Fruit fly (Drosophila melanogaster) whole organism, wandering third instar larva: ENCODE data around the gene Ubc7.

Experiments
- Abd-B ChIP-seq: fragments of >200 bp; optimal IDR thresholded peaks from 2 replicates; lab custom pipeline; 2017; ENCODE audit warnings: missing biosample characterization, missing genetic modification characterization
- CG32264 ChIP-seq: fragments of 200-800 bp; sonication (Bioruptor generic); optimal IDR thresholded peaks from 2 replicates; lab custom pipeline; 2016; ENCODE audit warnings: missing biosample characterization, missing genetic modification characterization
- CG9705 ChIP-seq: fragments of 200-800 bp; sonication (Bioruptor generic); optimal IDR thresholded peaks from 2 replicates; lab custom pipeline; 2018; ENCODE audit warnings: missing biosample characterization, mild to moderate bottlenecking, missing genetic modification characterization
- CrebA ChIP-seq: fragments of 200-800 bp; sonication (Bioruptor generic); optimal IDR thresholded peaks from 2 replicates; lab custom pipeline; 2016; ENCODE audit warnings: missing biosample characterization, mild to moderate bottlenecking, missing genetic modification characterization, borderline replicate concordance
- Dfd ChIP-seq: fragments of >200 bp; optimal IDR thresholded peaks from 2 replicates; lab custom pipeline; 2017; ENCODE audit warnings: missing biosample characterization, missing genetic modification characterization
- Dif ChIP-seq: fragments of 200-275, 200-300 bp; sonication (Bioruptor generic); optimal IDR thresholded peaks from 2 replicates; lab custom pipeline; 2018; ENCODE audit warnings: missing biosample characterization, missing genetic modification characterization; ENCODE audit not compliant: partially characterized antibody
- GATAd ChIP-seq: sonication (Bioruptor generic); optimal IDR thresholded peaks from 2 replicates; lab custom pipeline; 2016; ENCODE audit warnings: missing biosample characterization, missing genetic modification characterization
- HLH106 ChIP-seq: fragments of 200-800 bp; optimal IDR thresholded peaks from 3 replicates; lab custom pipeline; 2019; ENCODE audit warnings: missing biosample characterization, mild to moderate bottlenecking, missing genetic modification characterization, moderate library complexity
- Hnf4 ChIP-seq: fragments of 200-800 bp; sonication (Bioruptor generic); optimal IDR thresholded peaks from 2 replicates; lab custom pipeline; 2016; ENCODE audit warnings: missing biosample characterization, mild to moderate bottlenecking, missing genetic modification characterization
- Hr78 ChIP-seq: fragments of >200 bp; optimal IDR thresholded peaks from 2 replicates; lab custom pipeline; 2017; ENCODE audit warnings: missing biosample characterization, missing genetic modification characterization
- Hr83 ChIP-seq: fragments of 200-300 bp; sonication (Bioruptor generic); optimal IDR thresholded peaks from 2 replicates; lab custom pipeline; 2016; ENCODE audit warnings: missing biosample characterization, mild to moderate bottlenecking, missing genetic modification characterization, moderate library complexity; ENCODE audit not compliant: poor library complexity, severe bottlenecking
- Jra ChIP-seq: sonication (Bioruptor generic); optimal IDR thresholded peaks from 2 replicates; lab custom pipeline; 2016; ENCODE audit warnings: missing biosample characterization, missing genetic modification characterization
- Mio ChIP-seq: sonication (Bioruptor generic); optimal IDR thresholded peaks from 2 replicates; lab custom pipeline; 2016; ENCODE audit warnings: missing biosample characterization, missing genetic modification characterization
- Myc ChIP-seq: fragments of >200 bp; optimal IDR thresholded peaks from 2 replicates; lab custom pipeline; 2017
- N ChIP-seq: fragments of >200 bp; optimal IDR thresholded peaks from 2 replicates; lab custom pipeline; 2018; ENCODE audit warnings: missing biosample characterization, missing external identifiers, missing genetic modification characterization
- OdsH ChIP-seq: fragments of 200-800 bp; sonication (Bioruptor generic); optimal IDR thresholded peaks from 2 replicates; lab custom pipeline; 2016; ENCODE audit warnings: missing biosample characterization, mild to moderate bottlenecking, missing genetic modification characterization
- Rel ChIP-seq, 2 experiments: fragments of 200-800 bp; sonication (Bioruptor generic) in 1 of 2; optimal IDR thresholded peaks; 2 replicates in 1 of 2; 3 replicates in 1 of 2; lab custom pipeline; 2016 to 2019; ENCODE audit warnings: mild to moderate bottlenecking in 2 of 2, missing biosample characterization in 2 of 2, missing genetic modification characterization in 2 of 2, moderate library complexity in 1 of 2
- Sp1 ChIP-seq: fragments of 200-800 bp; sonication (Bioruptor generic); optimal IDR thresholded peaks from 3 replicates; lab custom pipeline; 2019; ENCODE audit warnings: missing biosample characterization, mild to moderate bottlenecking, missing genetic modification characterization, moderate library complexity
- Vsx2 ChIP-seq: fragments of 200-300, 225-300 bp; sonication (Bioruptor generic); optimal IDR thresholded peaks from 2 replicates; lab custom pipeline; 2018; ENCODE audit warnings: missing biosample characterization, missing genetic modification characterization; ENCODE audit not compliant: partially characterized antibody
- br ChIP-seq: fragments of 200-800 bp; sonication (Bioruptor generic); optimal IDR thresholded peaks from 2 replicates; lab custom pipeline; 2016; ENCODE audit warnings: missing biosample characterization, missing genetic modification characterization
- brk ChIP-seq: fragments of 200-800 bp; sonication (Bioruptor generic); optimal IDR thresholded peaks from 2 replicates; lab custom pipeline; 2016; ENCODE audit warnings: missing biosample characterization, mild to moderate bottlenecking, missing genetic modification characterization
- dl ChIP-seq, 2 experiments: fragments of 175-275, 200-275 bp in 1 of 2; fragments of 200-275 bp in 1 of 2; sonication (Bioruptor generic); optimal IDR thresholded peaks; lab custom pipeline; 2018; ENCODE audit warnings: mild to moderate bottlenecking in 2 of 2, missing biosample characterization in 2 of 2, missing genetic modification characterization in 2 of 2, moderate library complexity in 2 of 2; ENCODE audit not compliant: partially characterized antibody in 2 of 2, insufficient read depth in 1 of 2
- dmrt93B ChIP-seq: fragments of 200-800 bp; sonication (Bioruptor generic); optimal IDR thresholded peaks from 2 replicates; lab custom pipeline; 2018; ENCODE audit warnings: missing biosample characterization, mild to moderate bottlenecking, missing genetic modification characterization
- dsf ChIP-seq: sonication (Bioruptor generic); optimal IDR thresholded peaks from 2 replicates; lab custom pipeline; 2016; ENCODE audit warnings: missing biosample characterization, missing genetic modification characterization, borderline replicate concordance
- ey ChIP-seq: fragments of 200-800 bp; sonication (Bioruptor generic); optimal IDR thresholded peaks from 2 replicates; lab custom pipeline; 2016; ENCODE audit warnings: missing biosample characterization, missing genetic modification characterization
- foxo ChIP-seq, 2 experiments: fragments of 200-800 bp; sonication (Bioruptor generic); optimal IDR thresholded peaks; 2 replicates in 1 of 2; 3 replicates in 1 of 2; lab custom pipeline; 2016 to 2017; ENCODE audit warnings: missing biosample characterization in 2 of 2, missing genetic modification characterization in 2 of 2
- fru ChIP-seq: fragments of 200-800 bp; sonication (Bioruptor generic); optimal IDR thresholded peaks from 3 replicates; lab custom pipeline; 2016; ENCODE audit warnings: missing biosample characterization, mild to moderate bottlenecking, missing genetic modification characterization
- h ChIP-seq: fragments of 200-800 bp; sonication (Bioruptor generic); optimal IDR thresholded peaks from 3 replicates; lab custom pipeline; 2016; ENCODE audit warnings: missing biosample characterization, mild to moderate bottlenecking, missing genetic modification characterization
- jim ChIP-seq: fragments of 175-275, 200-325 bp; sonication (Bioruptor generic); optimal IDR thresholded peaks from 2 replicates; lab custom pipeline; 2016; ENCODE audit warnings: missing biosample characterization, mild to moderate bottlenecking, missing genetic modification characterization
- lola ChIP-seq: fragments of >200 bp; optimal IDR thresholded peaks from 2 replicates; lab custom pipeline; 2017; ENCODE audit warnings: missing biosample characterization, missing genetic modification characterization
- pan ChIP-seq: fragments of >200 bp; optimal IDR thresholded peaks from 2 replicates; lab custom pipeline; 2017
- psq ChIP-seq: fragments of 200-800 bp; sonication (Bioruptor generic); optimal IDR thresholded peaks from 3 replicates; lab custom pipeline; 2017; ENCODE audit warnings: missing biosample characterization, mild to moderate bottlenecking, missing genetic modification characterization, moderate library complexity
- rgr ChIP-seq: fragments of 200-800 bp; sonication (Bioruptor generic); optimal IDR thresholded peaks from 3 replicates; lab custom pipeline; 2016; ENCODE audit warnings: missing biosample characterization, mild to moderate bottlenecking, missing genetic modification characterization
- sage ChIP-seq: fragments of 200-800 bp; sonication (Bioruptor generic); optimal IDR thresholded peaks from 2 replicates; lab custom pipeline; 2016; ENCODE audit warnings: missing biosample characterization, mild to moderate bottlenecking, missing genetic modification characterization
- sv ChIP-seq: fragments of 200-800 bp; sonication (Bioruptor generic); optimal IDR thresholded peaks from 3 replicates; lab custom pipeline; 2016; ENCODE audit warnings: missing biosample characterization, missing genetic modification characterization
- tai ChIP-seq: sonication (Bioruptor generic); optimal IDR thresholded peaks from 2 replicates; lab custom pipeline; 2016; ENCODE audit warnings: missing biosample characterization, missing genetic modification characterization
- woc ChIP-seq: sonication (Bioruptor generic); optimal IDR thresholded peaks from 2 replicates; lab custom pipeline; 2016; ENCODE audit warnings: missing biosample characterization, mild to moderate bottlenecking, missing genetic modification characterization

Gene Ubc7

dm6 chrX:16637106-16637590, 43.7 kb downstream of the Ubc7 start, which contains the start of gene Rok:
Gene Rok, minus strand, starts transcription at chrX:16637414.
- TF ChIP-seq woc (GFP tag; lab: Kevin White, UChicago) (no peak), dl (GFP tag; optimal IDR thresholded peaks at IDR 0.05; lab: Kevin White, UChicago; ENCODE audit: insufficient read depth in 1 of 2, partially characterized antibody in 2 of 2) (no peak), Hr78 (GFP tag; lab: Kevin White, UChicago) (no peak), CrebA (GFP tag; lab: Kevin White, UChicago) (no peak), br (GFP tag; lab: Kevin White, UChicago) (no peak), brk (GFP tag; lab: Kevin White, UChicago) (no peak), N (GFP tag; lab: Kevin White, UChicago) (peak; percentile 84), OdsH (GFP tag; lab: Kevin White, UChicago) (no peak), GATAd (no peak), Jra (no peak), Abd-B (GFP tag; lab: Kevin White, UChicago) (peak; percentile 7), Hnf4 (GFP tag; lab: Kevin White, UChicago) (no peak), psq (GFP tag; lab: Kevin White, UChicago) (no peak), Hr83 (GFP tag; lab: Kevin White, UChicago) (peak; percentile 56), Vsx2 (GFP tag; lab: Kevin White, UChicago) (no peak), Sp1 (no peak), jim (GFP tag; lab: Kevin White, UChicago) (no peak), sv (GFP tag; lab: Kevin White, UChicago) (no peak), HLH106 (no peak), rgr (no peak), Rel (GFP tag; optimal IDR thresholded peaks at IDR 0.05; lab: Kevin White, UChicago) (no peak), Rel (tag; optimal IDR thresholded peaks at IDR 0.05; lab: Kevin White, UChicago) (peak; percentile 26), pan (lab: Kevin White, UChicago) (no peak), Dfd (GFP tag; lab: Kevin White, UChicago) (peak; percentile 78), Dif (GFP tag; lab: Kevin White, UChicago) (no peak), dmrt93B (no peak), sage (GFP tag; lab: Kevin White, UChicago) (no peak), Myc (no peak), dsf (GFP tag; lab: Kevin White, UChicago) (no peak), Mio (GFP tag; lab: Kevin White, UChicago) (no peak), lola (GFP tag; lab: Kevin White, UChicago) (no peak)

DNA sequence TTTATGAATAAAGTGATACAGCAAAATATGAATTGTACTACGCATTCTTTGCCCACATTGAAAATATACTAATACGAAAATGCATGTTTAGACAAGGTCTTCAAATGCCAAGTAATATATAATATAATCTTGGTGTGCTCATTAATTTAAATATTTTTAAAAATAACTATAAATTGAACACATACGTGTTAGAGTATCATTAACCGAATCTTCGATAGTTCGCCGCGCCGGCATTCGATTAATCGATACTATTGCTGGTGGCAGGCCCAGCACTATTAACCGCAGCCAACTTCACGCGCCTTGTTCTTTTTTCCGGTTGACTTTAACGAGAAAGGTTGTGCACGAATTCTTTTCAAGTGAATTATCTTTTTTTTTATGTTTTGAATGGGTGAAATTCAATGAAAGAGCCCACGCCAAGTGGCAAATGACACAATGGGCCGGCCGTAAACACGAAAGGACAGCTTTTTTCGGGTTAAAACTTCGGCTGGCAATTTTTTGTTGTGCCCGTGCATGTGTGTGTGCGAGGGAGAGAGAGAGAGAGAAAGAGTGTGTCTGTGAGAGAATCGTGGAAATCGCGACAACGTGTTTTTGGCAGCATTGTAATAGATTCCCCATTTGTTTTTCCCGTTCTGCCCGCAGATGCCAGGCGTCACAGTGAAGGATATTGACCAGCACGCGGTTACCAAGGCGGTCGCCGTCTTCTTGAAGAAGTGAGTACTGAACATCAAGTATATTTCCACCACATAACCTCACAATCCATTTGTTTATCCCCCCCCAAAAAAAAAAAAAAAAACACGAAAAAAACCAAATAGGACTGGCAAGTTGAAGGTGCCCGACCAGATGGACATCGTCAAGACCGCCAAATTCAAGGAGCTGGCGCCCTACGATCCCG, 44.4 kb downstream of the Ubc7 start, which contains the start of gene RpS19a:
TSS of gene RpS19a (plus strand) at position 301 of the 892 bp plus-strand sequence.
- peak; percentile 61 for TF ChIP-seq dsf (GFP tag; lab: Kevin White, UChicago)
- TF ChIP-seq Mio (GFP tag; lab: Kevin White, UChicago), result no peak
- no peak for TF ChIP-seq Myc
- no peak for TF ChIP-seq Dif (GFP tag; lab: Kevin White, UChicago)
- peak; percentile 45 for TF ChIP-seq sv (GFP tag; lab: Kevin White, UChicago)
- TF ChIP-seq Abd-B (GFP tag; lab: Kevin White, UChicago), result no peak
- no peak for TF ChIP-seq Hr78 (GFP tag; lab: Kevin White, UChicago)
- no peak for TF ChIP-seq Rel (GFP tag; optimal IDR thresholded peaks at IDR 0.05; lab: Kevin White, UChicago)
- TF ChIP-seq Rel (tag; optimal IDR thresholded peaks at IDR 0.05; lab: Kevin White, UChicago), result peak; percentile 63
- TF ChIP-seq OdsH (GFP tag; lab: Kevin White, UChicago), result peak; percentile 16
- peak; percentile 16 for TF ChIP-seq GATAd
- TF ChIP-seq dl (GFP tag; optimal IDR thresholded peaks at IDR 0.05; lab: Kevin White, UChicago; ENCODE audit: insufficient read depth in 1 of 2, partially characterized antibody in 2 of 2), result no peak
- TF ChIP-seq CrebA (GFP tag; lab: Kevin White, UChicago), result no peak
- no peak for TF ChIP-seq pan (lab: Kevin White, UChicago)
- TF ChIP-seq rgr, result peak; percentile 80
- TF ChIP-seq h (GFP tag; lab: Kevin White, UChicago), result peak; percentile 58
- TF ChIP-seq dmrt93B, result peak; percentile 80
- TF ChIP-seq fru (GFP tag; lab: Kevin White, UChicago), result peak; percentile 52
- no peak for TF ChIP-seq jim (GFP tag; lab: Kevin White, UChicago)
- no peak for TF ChIP-seq tai
- peak; percentile 34 for TF ChIP-seq Hnf4 (GFP tag; lab: Kevin White, UChicago)
- peak; percentile 59 for TF ChIP-seq HLH106
- no peak for TF ChIP-seq Dfd (GFP tag; lab: Kevin White, UChicago)
- TF ChIP-seq sage (GFP tag; lab: Kevin White, UChicago), result peak; percentile 20
- TF ChIP-seq psq (GFP tag; lab: Kevin White, UChicago), result no peak
- TF ChIP-seq foxo (GFP tag; optimal IDR thresholded peaks at IDR 0.05; lab: Kevin White, UChicago), result peak in 1 of 2 experiments; percentile 61
- TF ChIP-seq N (GFP tag; lab: Kevin White, UChicago), result no peak
- no peak for TF ChIP-seq CG32264 (GFP tag; lab: Kevin White, UChicago)
- TF ChIP-seq Sp1, result peak; percentile 89
- no peak for TF ChIP-seq woc (GFP tag; lab: Kevin White, UChicago)
- peak; percentile 88 for TF ChIP-seq CG9705 (GFP tag; lab: Kevin White, UChicago)
- peak; percentile 28 for TF ChIP-seq Jra
- TF ChIP-seq br (GFP tag; lab: Kevin White, UChicago), result peak; percentile 76
- peak; percentile 80 for TF ChIP-seq Hr83 (GFP tag; lab: Kevin White, UChicago)
- TF ChIP-seq ey, result no peak
